Fruit fly (Drosophila melanogaster): ENCODE data around the gene Sec13.

DNA sequence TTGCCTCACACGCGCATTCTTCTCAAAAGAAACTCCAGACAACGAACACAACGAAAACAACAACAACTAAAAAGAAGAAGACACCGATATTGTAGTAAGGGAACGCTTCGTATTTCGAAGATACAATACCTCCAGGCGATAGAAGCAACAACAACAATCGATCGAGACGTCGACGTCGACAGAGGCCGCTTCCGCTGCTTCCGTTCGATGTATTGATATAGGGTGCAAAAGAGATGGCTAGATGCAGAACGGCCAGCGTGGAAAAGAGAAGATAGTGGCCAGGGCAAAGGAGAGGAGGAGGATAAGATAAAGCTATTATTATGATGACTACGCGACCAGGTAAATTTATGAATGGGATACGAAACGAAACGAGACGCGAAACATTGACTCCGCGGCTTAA, 40.9 kb upstream of the Sec13 start:
- TF ChIP-seq psq (optimal IDR thresholded peaks at IDR 0.05) = no peak
- TF ChIP-seq ttk (optimal IDR thresholded peaks at IDR 0.05) = no peak
